Fruit fly (Drosophila melanogaster) whole organism, embryonic: ENCODE results near the gene CG32243.

Experiments
- ATbp ChIP-seq: fragments of 200-800 bp; sonication (Bioruptor generic); optimal IDR thresholded peaks from 2 replicates; lab custom pipeline; 2017; ENCODE audit warnings: missing biosample characterization, mild to moderate bottlenecking, missing genetic modification characterization, missing genetic modification reagents
- CG10366 ChIP-seq: fragments of 200-800 bp; sonication (Bioruptor generic); IDR thresholded peaks from 2 replicates; pipeline ENCODE4 v1.3.6; 2022; ENCODE audit warnings: missing biosample characterization, missing genetic modification characterization
- CG12769 ChIP-seq: fragments of 200-800 bp; sonication (Bioruptor generic); optimal IDR thresholded peaks from 2 replicates; lab custom pipeline; 2019; ENCODE audit warnings: missing biosample characterization, mild to moderate bottlenecking, missing genetic modification characterization, moderate library complexity
- CG15073 ChIP-seq: fragments of 200-800 bp; sonication (Bioruptor generic); optimal IDR thresholded peaks from 2 replicates; lab custom pipeline; 2016; ENCODE audit warnings: missing biosample characterization, missing genetic modification characterization
- CG1647 ChIP-seq: fragments of 200-800 bp; sonication (Bioruptor generic); optimal IDR thresholded peaks from 3 replicates; lab custom pipeline; 2016; ENCODE audit warnings: missing biosample characterization, missing genetic modification characterization
- CG18599 ChIP-seq: fragments of 200-800 bp; sonication (Bioruptor generic); optimal IDR thresholded peaks from 3 replicates; lab custom pipeline; 2017; ENCODE audit warnings: missing biosample characterization, missing genetic modification characterization, mild to moderate bottlenecking, moderate library complexity, missing genetic modification reagents
- CG34422 ChIP-seq: fragments of 200-800 bp; sonication (Bioruptor generic); IDR thresholded peaks from 3 replicates; pipeline ENCODE4 v1.3.6; 2022; ENCODE audit warnings: missing biosample characterization, missing genetic modification characterization
- CG3838 ChIP-seq: fragments of 200-800 bp; sonication (Bioruptor generic); optimal IDR thresholded peaks from 3 replicates; lab custom pipeline; 2016; ENCODE audit warnings: missing biosample characterization, missing genetic modification characterization
- CG4328 ChIP-seq: fragments of 200-800 bp; sonication (Bioruptor generic); optimal IDR thresholded peaks from 3 replicates; lab custom pipeline; 2017; ENCODE audit warnings: missing biosample characterization, missing genetic modification reagents, missing genetic modification characterization
- CG4707 ChIP-seq: fragments of 200-800 bp; sonication (Bioruptor generic); optimal IDR thresholded peaks from 2 replicates; lab custom pipeline; 2018; ENCODE audit warnings: missing biosample characterization, mild to moderate bottlenecking, missing genetic modification characterization, moderate library complexity
- CG6272 ChIP-seq: fragments of 200-800 bp; sonication (Bioruptor generic); IDR thresholded peaks from 2 replicates; pipeline ENCODE4 v1.3.6; 2022; ENCODE audit warnings: missing biosample characterization, missing genetic modification characterization
- CG6854 ChIP-seq: fragments of 200-800 bp; sonication (Bioruptor generic); optimal IDR thresholded peaks from 3 replicates; lab custom pipeline; 2017; ENCODE audit warnings: missing biosample characterization, mild to moderate bottlenecking, missing genetic modification characterization
- CG7372 ChIP-seq: fragments of 200-800 bp; sonication (Bioruptor generic); IDR thresholded peaks from 2 replicates; pipeline ENCODE4 v1.3.6; 2022; ENCODE audit warnings: missing biosample characterization, missing genetic modification characterization
- CG7556 ChIP-seq: fragments of 200-800 bp; sonication (Bioruptor generic); optimal IDR thresholded peaks from 2 replicates; lab custom pipeline; 2017; ENCODE audit warnings: missing biosample characterization, mild to moderate bottlenecking, missing genetic modification characterization
- CG9609 ChIP-seq: fragments of 200-800 bp; sonication (Bioruptor generic); optimal IDR thresholded peaks from 3 replicates; lab custom pipeline; 2016; ENCODE audit warnings: missing biosample characterization, missing genetic modification characterization
- CG9817 ChIP-seq: fragments of 200-800 bp; sonication (Bioruptor generic); optimal IDR thresholded peaks from 2 replicates; lab custom pipeline; 2018; ENCODE audit warnings: missing biosample characterization, mild to moderate bottlenecking, missing genetic modification characterization, moderate library complexity
- CHES-1-like ChIP-seq: fragments of 200-800 bp; sonication (Bioruptor generic); optimal IDR thresholded peaks from 2 replicates; lab custom pipeline; 2016; ENCODE audit warnings: missing biosample characterization, missing genetic modification characterization
- Dref ChIP-seq: fragments of 200-800 bp; sonication (Bioruptor generic); IDR thresholded peaks from 2 replicates; pipeline ENCODE4 v1.3.6; 2022; ENCODE audit warnings: missing biosample characterization, missing genetic modification characterization
- E2f2 ChIP-seq: fragments of 200-800 bp; sonication (Bioruptor generic); IDR thresholded peaks from 2 replicates; pipeline ENCODE4 v1.3.6; 2022; ENCODE audit warnings: missing biosample characterization, missing genetic modification characterization
- Fer3 ChIP-seq: fragments of 200-800 bp; sonication (Bioruptor generic); optimal IDR thresholded peaks from 2 replicates; lab custom pipeline; 2018; ENCODE audit warnings: missing biosample characterization, mild to moderate bottlenecking, missing genetic modification characterization, moderate library complexity
- HLHmδ ChIP-seq: fragments of 200-800 bp; sonication (Bioruptor generic); optimal IDR thresholded peaks from 2 replicates; lab custom pipeline; 2018; ENCODE audit warnings: missing biosample characterization, mild to moderate bottlenecking, missing genetic modification characterization, moderate library complexity
- Hey ChIP-seq: fragments of 200-800 bp; sonication (Bioruptor generic); optimal IDR thresholded peaks from 3 replicates; lab custom pipeline; 2018; ENCODE audit warnings: missing biosample characterization, mild to moderate bottlenecking, missing genetic modification characterization
- Hr51 ChIP-seq, 2 experiments: fragments of 200-800 bp; sonication (Bioruptor generic); optimal IDR thresholded peaks; 2 replicates in 1 of 2; 3 replicates in 1 of 2; lab custom pipeline; 2016 to 2018; ENCODE audit warnings: missing biosample characterization in 2 of 2, missing genetic modification characterization in 2 of 2, mild to moderate bottlenecking in 1 of 2, moderate library complexity in 1 of 2
- Mrtf ChIP-seq: fragments of 200-800 bp; sonication (Bioruptor generic); IDR thresholded peaks from 3 replicates; pipeline ENCODE4 v1.3.6; 2022; ENCODE audit warnings: missing biosample characterization, missing genetic modification characterization
- Neu2 ChIP-seq: fragments of 200-800 bp; sonication (Bioruptor generic); optimal IDR thresholded peaks from 3 replicates; lab custom pipeline; 2016; ENCODE audit warnings: missing biosample characterization, missing genetic modification characterization, borderline replicate concordance
- Nf-YB ChIP-seq: fragments of 200-800 bp; sonication (Bioruptor generic); optimal IDR thresholded peaks from 3 replicates; lab custom pipeline; 2019; ENCODE audit warnings: missing biosample characterization, mild to moderate bottlenecking, missing genetic modification characterization, moderate library complexity
- Oaz ChIP-seq: fragments of 200-800 bp; sonication (Bioruptor generic); IDR thresholded peaks from 2 replicates; pipeline ENCODE4 v1.3.6; 2022; ENCODE audit warnings: missing biosample characterization, missing genetic modification characterization
- Sox102F ChIP-seq: fragments of 200-800 bp; sonication (Bioruptor generic); optimal IDR thresholded peaks from 2 replicates; lab custom pipeline; 2018; ENCODE audit warnings: missing biosample characterization, mild to moderate bottlenecking, missing genetic modification characterization, moderate library complexity
- Spps ChIP-seq: fragments of 200-800 bp; sonication (Bioruptor generic); optimal IDR thresholded peaks from 2 replicates; lab custom pipeline; 2018; ENCODE audit warnings: missing biosample characterization, mild to moderate bottlenecking, missing genetic modification characterization
- Sry-β ChIP-seq: fragments of 200-800 bp; sonication (Bioruptor generic); optimal IDR thresholded peaks from 2 replicates; lab custom pipeline; 2018; ENCODE audit warnings: missing biosample characterization, mild to moderate bottlenecking, missing genetic modification characterization, moderate library complexity
- Sry-δ ChIP-seq: fragments of 200-800 bp; sonication (Bioruptor generic); optimal IDR thresholded peaks from 2 replicates; lab custom pipeline; 2016; ENCODE audit warnings: missing biosample characterization, missing genetic modification characterization
- TFAM ChIP-seq: fragments of 200-800 bp; sonication (Bioruptor generic); optimal IDR thresholded peaks from 2 replicates; lab custom pipeline; 2017; ENCODE audit warnings: missing biosample characterization, missing genetic modification characterization, inconsistent platforms
- Taf1 ChIP-seq: fragments of 200-800 bp; sonication (Bioruptor generic); IDR thresholded peaks from 2 replicates; pipeline ENCODE4 v1.3.6; 2022; ENCODE audit warnings: missing biosample characterization, missing genetic modification characterization
- Xbp1 ChIP-seq: fragments of 200-800 bp; sonication (Bioruptor generic); optimal IDR thresholded peaks from 3 replicates; lab custom pipeline; 2016; ENCODE audit warnings: missing biosample characterization, mild to moderate bottlenecking, missing genetic modification characterization
- ase ChIP-seq: fragments of 200-800 bp; sonication (Bioruptor generic); IDR thresholded peaks from 3 replicates; pipeline ENCODE4 v1.3.6; 2022; ENCODE audit warnings: missing biosample characterization, missing genetic modification characterization
- bigmax ChIP-seq: fragments of 200-800 bp; sonication (Bioruptor generic); optimal IDR thresholded peaks from 2 replicates; lab custom pipeline; 2018; ENCODE audit warnings: missing biosample characterization, mild to moderate bottlenecking, missing genetic modification characterization
- cad ChIP-seq: fragments of >200 bp; optimal IDR thresholded peaks from 2 replicates; lab custom pipeline; 2017; ENCODE audit warnings: missing biosample characterization, missing genetic modification characterization
- croc ChIP-seq: fragments of 200-800 bp; sonication (Bioruptor generic); conservative IDR thresholded peaks from 3 replicates; pipeline ENCODE4 v1.3.6; 2022; ENCODE audit warnings: missing biosample characterization, missing genetic modification characterization
- crol ChIP-seq: fragments of 200-800 bp; sonication (Bioruptor generic); IDR thresholded peaks from 2 replicates; pipeline ENCODE4 v1.3.6; 2022; ENCODE audit warnings: missing biosample characterization, missing genetic modification characterization
- danr ChIP-seq: fragments of 200-800 bp; sonication (Bioruptor generic); IDR thresholded peaks from 2 replicates; pipeline ENCODE4 v1.3.6; 2022; ENCODE audit warnings: missing biosample characterization, missing genetic modification characterization
- dimm ChIP-seq: fragments of 200-800 bp; sonication (Bioruptor generic); IDR thresholded peaks from 2 replicates; pipeline ENCODE4 v1.3.6; 2022; ENCODE audit warnings: missing biosample characterization, missing genetic modification characterization
- dmrt99B ChIP-seq: fragments of 200-800 bp; sonication (Bioruptor generic); optimal IDR thresholded peaks from 2 replicates; lab custom pipeline; 2018; ENCODE audit warnings: missing biosample characterization, mild to moderate bottlenecking, missing genetic modification characterization, moderate library complexity
- eve ChIP-seq, 2 experiments: fragments of >200 bp; optimal IDR thresholded peaks; 2 replicates each; lab custom pipeline; 2017; ENCODE audit warnings: missing biosample characterization in 2 of 2, missing genetic modification characterization in 2 of 2
- eyg ChIP-seq: fragments of 200-800 bp; sonication (Bioruptor generic); optimal IDR thresholded peaks from 3 replicates; lab custom pipeline; 2016; ENCODE audit warnings: missing biosample characterization, missing genetic modification characterization
- jing ChIP-seq: fragments of 200-800 bp; sonication (Bioruptor generic); optimal IDR thresholded peaks from 2 replicates; lab custom pipeline; 2018; ENCODE audit warnings: missing biosample characterization, mild to moderate bottlenecking, missing genetic modification characterization
- oc ChIP-seq: fragments of 200-800 bp; sonication (Bioruptor generic); optimal IDR thresholded peaks from 2 replicates; lab custom pipeline; 2018; ENCODE audit warnings: missing biosample characterization, mild to moderate bottlenecking, missing genetic modification characterization, moderate library complexity
- stc ChIP-seq: fragments of 200-800 bp; sonication (Bioruptor generic); IDR thresholded peaks from 2 replicates; pipeline ENCODE4 v1.3.6; 2022; ENCODE audit warnings: missing biosample characterization, missing genetic modification characterization
- ttk ChIP-seq: fragments of 200-800 bp; sonication (Bioruptor generic); IDR thresholded peaks from 2 replicates; pipeline ENCODE4 v2.1.2; 2022; ENCODE audit warnings: missing biosample characterization, missing genetic modification characterization
- tup ChIP-seq: fragments of 200-800 bp; sonication (Bioruptor generic); optimal IDR thresholded peaks from 2 replicates; lab custom pipeline; 2016; ENCODE audit warnings: missing biosample characterization, mild to moderate bottlenecking, missing genetic modification characterization, moderate library complexity
- tx ChIP-seq: fragments of 200-800 bp; sonication (Bioruptor generic); optimal IDR thresholded peaks from 2 replicates; lab custom pipeline; 2016; ENCODE audit warnings: missing biosample characterization, missing genetic modification characterization
- zfh2 ChIP-seq: fragments of 200-800 bp; sonication (Bioruptor generic); optimal IDR thresholded peaks from 2 replicates; lab custom pipeline; 2016; ENCODE audit warnings: missing biosample characterization, missing genetic modification characterization

CG32243 gene

DNA sequence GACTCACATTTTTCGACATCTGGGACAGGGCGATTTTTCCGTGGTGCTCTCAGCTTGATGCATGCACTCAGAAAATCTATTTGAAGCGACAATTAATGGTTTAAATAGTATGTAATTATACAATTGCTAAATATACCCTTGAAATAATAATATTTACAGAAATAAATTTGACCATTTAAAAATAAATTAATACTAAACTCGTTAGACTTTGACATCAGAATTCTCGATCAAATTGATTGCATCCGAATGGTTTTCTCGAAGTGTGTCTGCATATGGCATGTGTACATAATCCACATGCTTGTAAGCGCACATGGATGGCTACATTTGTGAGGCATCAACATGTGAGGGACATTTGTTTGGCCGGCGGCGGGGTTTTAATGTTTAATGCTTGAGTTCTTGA is 5.6 kb upstream of the CG32243 start (continued):
- TF ChIP-seq Xbp1 (peak; percentile 52), CG9609 (GFP tag; lab: Kevin White, UChicago) (no peak), crol (no peak), ase (GFP tag; lab: Robert Waterston, UW) (no peak), TFAM (GFP tag; lab: Kevin White, UChicago) (no peak), CG1647 (GFP tag; lab: Kevin White, UChicago) (no peak), Spps (tag; lab: Kevin White, UChicago) (peak; percentile 74), Hr51 (GFP tag; optimal IDR thresholded peaks at IDR 0.05; lab: Kevin White, UChicago) (peak in 1 of 2 experiments; percentile 49), CG12769 (no peak), zfh2 (GFP tag; lab: Kevin White, UChicago) (no peak), E2f2 (GFP tag; lab: Robert Waterston, UW) (peak; percentile 40; the same call in 1 of the 2 replicates), Sry-δ (GFP tag; lab: Kevin White, UChicago) (no peak), CG6272 (GFP tag; lab: Robert Waterston, UW) (no peak), Taf1 (no peak), bigmax (no peak), CG7556 (GFP tag; lab: Kevin White, UChicago) (peak; percentile 59), eyg (GFP tag; lab: Kevin White, UChicago) (no peak), HLHmδ (GFP tag; lab: Kevin White, UChicago) (no peak), CG3838 (GFP tag; lab: Kevin White, UChicago) (peak; percentile 3), CG4328 (GFP tag; lab: Kevin White, UChicago) (no peak), CG6854 (no peak), Oaz (GFP tag; lab: Robert Waterston, UW) (no peak), croc (GFP tag; lab: Robert Waterston, UW) (peak; percentile 77), CG18599 (peak; percentile 56), dmrt99B (tag; lab: Kevin White, UChicago) (peak; percentile 64), Dref (no peak), CG34422 (GFP tag; lab: Robert Waterston, UW) (peak; percentile 31; the same call in 1 of the 3 replicates), eve (GFP tag; optimal IDR thresholded peaks at IDR 0.05; lab: Kevin White, UChicago) (peak in 1 of 2 experiments; percentile 70), tx (GFP tag; lab: Kevin White, UChicago) (no peak), Nf-YB (peak; percentile 50), CG7372 (GFP tag; lab: Robert Waterston, UW) (no peak), ATbp (GFP tag; lab: Kevin White, UChicago) (peak; percentile 33), Hey (no peak), oc (tag; lab: Kevin White, UChicago) (peak; percentile 41), CG9817 (tag; lab: Kevin White, UChicago) (no peak), dimm (GFP tag; lab: Robert Waterston, UW) (0 out of 2 replicates have a peak, but pooled peaks have one; percentile 35), CG4707 (GFP tag; lab: Kevin White, UChicago) (peak; percentile 53), CG15073 (GFP tag; lab: Kevin White, UChicago) (no peak), stc (GFP tag; lab: Robert Waterston, UW) (peak; percentile 45; the same call in 1 of the 2 replicates), danr (GFP tag; lab: Robert Waterston, UW) (0 out of 2 replicates have a peak, but pooled peaks have one; percentile 19), CHES-1-like (GFP tag; lab: Kevin White, UChicago) (no peak), Mrtf (GFP tag; lab: Robert Waterston, UW) (no peak), Fer3 (tag; lab: Kevin White, UChicago) (peak; percentile 28), Neu2 (no peak), Sox102F (GFP tag; lab: Kevin White, UChicago) (peak; percentile 69), cad (no peak), Sry-β (no peak), tup (GFP tag; lab: Kevin White, UChicago) (no peak), ttk (GFP tag; lab: Robert Waterston, UW) (peak; percentile 31; the same call in 1 of the 2 replicates), jing (peak; percentile 24), CG10366 (peak; percentile 54)
